Worm (Caenorhabditis elegans): ENCODE data around the gene dnj-26.

ce11 chrIV:12279340-12279739, 26.9 kb upstream of the dnj-26 start, which contains the start of gene ltah-1.1:
- TF ChIP-seq dao-5 (tag; optimal IDR thresholded peaks at IDR 0.05) (no peak), him-1 (tag; optimal IDR thresholded peaks at IDR 0.05) (no peak)

Data from whole organism, L4/young adult.